Worm (Caenorhabditis elegans): Measurements from ENCODE around the gene chil-4.

DNA sequence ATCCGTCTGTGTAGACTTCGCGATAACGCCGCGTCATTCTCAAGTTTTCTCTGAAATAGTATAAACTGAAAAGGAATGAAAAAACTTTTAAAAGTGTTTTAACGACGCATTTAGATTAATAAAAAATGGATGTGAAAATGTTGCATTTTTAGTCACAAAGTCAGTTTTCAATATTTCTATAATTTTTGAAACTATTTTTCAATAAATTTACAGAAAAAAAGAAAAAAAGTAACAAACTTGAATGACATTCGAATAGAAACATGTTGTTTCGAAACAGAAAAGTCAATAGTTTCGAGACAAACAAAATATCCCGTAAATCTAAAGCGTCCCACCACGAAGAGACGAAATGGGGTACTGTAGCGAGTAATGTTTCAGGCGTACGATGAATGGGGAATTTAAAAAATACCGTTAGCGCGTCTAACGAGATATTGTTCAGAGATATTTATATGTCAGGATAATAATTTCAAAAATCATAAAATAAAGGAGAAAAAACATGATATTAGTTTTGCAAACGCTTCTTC lies 13.5 kb downstream of the chil-4 start, which contains the start of gene rnh-1.2:
- TF ChIP-seq cog-1 (tag; optimal IDR thresholded peaks at IDR 0.05) (no peak), ztf-29 (GFP tag; IDR thresholded peaks at IDR 0.05) (no peak), flt-1 (GFP tag; IDR thresholded peaks at IDR 0.05) (no peak), tab-1 (GFP tag; IDR thresholded peaks at IDR 0.05) (no peak), med-1 (GFP tag; optimal IDR thresholded peaks at IDR 0.05; ENCODE audit: insufficient read depth) (no peak), T22C8.4 (GFP tag; IDR thresholded peaks at IDR 0.05) (no peak), ref-1 (GFP tag; conservative IDR thresholded peaks at IDR 0.05) (no peak)
